Worm (Caenorhabditis elegans): ENCODE data around the gene T24F1.4.

ce11 chrII:11288148-11288547 is 25.9 kb downstream of the T24F1.4 start:
- TF ChIP-seq F33H1.4 (GFP tag; IDR thresholded peaks at IDR 0.05) (no peak), pha-4 (tag; optimal IDR thresholded peaks at IDR 0.05) (no peak)
